Worm (Caenorhabditis elegans) whole organism, L4/young adult: ENCODE results near the gene ZK792.1.

ENCODE experiments used
- W03F9.2 ChIP-seq: fragments of 150-350 bp; optimal IDR thresholded peaks from 2 replicates; lab custom pipeline; 2014; ENCODE audit warnings: missing biosample characterization, missing genetic modification characterization
- dao-5 ChIP-seq: sonication (generic microtip); optimal IDR thresholded peaks from 2 replicates; lab custom pipeline; 2016; ENCODE audit warnings: missing genotype, missing genetic modification characterization, moderate library complexity, missing compliant biosample characterization
- him-1 ChIP-seq: sonication (generic microtip); optimal IDR thresholded peaks from 2 replicates; lab custom pipeline; 2016; ENCODE audit warnings: missing genotype, missing genetic modification reagents, missing genetic modification characterization, missing compliant biosample characterization

The ZK792.1 gene

DNA sequence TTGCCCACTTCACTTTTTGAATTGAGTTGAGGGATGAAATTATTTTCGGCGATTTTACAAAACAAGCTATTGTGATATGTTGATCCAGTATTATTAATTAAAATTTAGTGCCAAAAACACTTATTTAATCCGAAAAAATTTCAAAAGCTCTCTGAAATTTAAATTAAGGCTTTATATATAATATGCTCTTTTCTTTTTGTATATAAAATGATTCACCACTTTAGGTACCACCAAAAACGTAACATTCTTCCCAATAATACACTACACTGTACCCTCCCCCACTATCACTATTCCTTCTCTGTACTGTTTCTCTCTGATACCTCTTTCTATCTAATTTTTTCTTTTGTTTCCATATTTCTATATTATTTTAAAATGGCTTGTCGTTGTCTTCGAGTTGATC lies 15.8 kb upstream of the ZK792.1 start, which contains the start of gene prx-2:
Gene prx-2 (plus strand): TSS at position 301 of the 400 bp plus-strand sequence.
- no peak for TF ChIP-seq W03F9.2 (tag; lab: Kevin White, UChicago)
- TF ChIP-seq dao-5 (tag; lab: Kevin White, UChicago): no peak
- TF ChIP-seq him-1: no peak

DNA sequence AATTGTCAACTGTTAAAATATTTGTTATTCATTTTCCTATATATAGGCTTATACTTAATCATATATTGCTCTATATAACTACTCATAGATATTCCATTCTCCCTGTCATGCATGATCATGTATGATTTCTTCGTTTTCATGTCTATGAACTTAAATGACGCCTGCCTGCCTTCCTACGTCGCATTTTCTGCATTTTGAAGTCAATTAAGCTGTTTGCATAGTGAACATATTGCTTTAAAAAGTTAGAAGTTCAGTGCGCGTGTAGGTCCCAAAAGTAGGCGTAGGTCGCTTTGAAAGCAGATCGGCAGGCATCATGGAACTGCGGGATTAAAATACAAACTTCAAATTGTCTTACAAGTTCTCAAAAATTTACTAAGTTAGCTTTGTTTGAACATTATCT lies 14.9 kb upstream of the ZK792.1 start:
- TF ChIP-seq him-1 (no peak), W03F9.2 (tag; lab: Kevin White, UChicago) (no peak), dao-5 (tag; lab: Kevin White, UChicago) (no peak)

DNA sequence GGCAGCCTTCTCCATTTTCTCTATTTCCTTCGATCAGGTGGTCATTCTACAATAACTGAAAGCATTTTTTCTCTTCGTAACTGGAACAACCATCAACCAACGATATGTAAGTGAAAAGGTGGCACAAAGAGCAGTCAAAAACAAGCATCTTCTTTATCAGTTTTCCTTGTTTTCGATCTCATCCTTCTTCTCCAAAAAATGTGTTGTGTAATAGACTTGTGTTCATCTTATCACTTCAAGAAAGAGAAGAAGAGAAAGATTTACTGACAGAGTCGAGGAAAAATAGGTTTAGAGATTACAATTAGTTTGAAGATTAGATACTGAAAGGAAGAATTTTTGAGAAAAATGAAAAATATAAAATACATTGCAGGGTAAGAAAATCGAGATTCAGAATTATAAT lies 14.3 kb upstream of the ZK792.1 start:
- TF ChIP-seq W03F9.2 (tag; lab: Kevin White, UChicago) (no peak), dao-5 (tag; lab: Kevin White, UChicago) (no peak), him-1 (no peak)

DNA sequence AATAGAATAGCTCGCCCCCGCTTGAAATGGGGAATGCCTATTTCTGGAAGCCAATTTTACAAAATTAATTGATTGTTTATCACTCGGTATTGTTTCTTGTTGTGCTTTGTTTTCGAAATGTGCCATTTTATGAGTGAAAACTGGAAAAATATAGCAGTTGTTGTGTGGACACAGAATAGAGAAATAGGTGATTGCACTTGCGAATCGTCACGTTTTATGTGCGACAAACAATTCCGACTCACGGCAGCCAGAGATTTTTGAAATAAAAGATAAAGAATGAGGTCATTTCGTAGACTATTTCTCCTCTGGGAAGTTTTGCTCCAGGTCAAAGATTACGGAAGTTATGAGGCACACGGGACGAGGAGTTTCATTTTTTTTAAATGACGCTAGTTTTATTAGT lies 12.7 kb upstream of the ZK792.1 start:
- no peak for TF ChIP-seq him-1

DNA sequence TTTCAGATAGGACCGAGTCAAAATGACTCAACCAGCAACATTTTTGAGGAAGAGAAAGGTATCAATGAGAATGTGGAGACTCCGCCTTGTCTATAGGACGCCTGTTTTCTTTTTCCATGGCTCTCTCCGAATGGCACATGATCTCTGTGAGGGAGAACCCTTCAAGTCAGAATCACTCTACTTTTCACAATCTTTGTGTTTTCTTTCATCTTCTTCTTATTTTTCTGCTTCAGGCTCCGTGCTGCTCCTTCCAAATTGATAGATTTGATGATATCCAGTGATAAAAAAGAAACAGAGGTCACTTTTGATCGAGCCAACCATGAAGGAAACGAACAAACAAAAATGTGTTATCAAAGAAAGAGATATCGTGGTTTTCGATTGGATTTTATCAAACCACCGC lies 10.6 kb upstream of the ZK792.1 start, which contains the start of gene ZK809.8:
Gene ZK809.8 (minus strand): TSS at position 34 of the 400 bp plus-strand sequence.
- TF ChIP-seq W03F9.2 (tag; lab: Kevin White, UChicago): no peak

DNA sequence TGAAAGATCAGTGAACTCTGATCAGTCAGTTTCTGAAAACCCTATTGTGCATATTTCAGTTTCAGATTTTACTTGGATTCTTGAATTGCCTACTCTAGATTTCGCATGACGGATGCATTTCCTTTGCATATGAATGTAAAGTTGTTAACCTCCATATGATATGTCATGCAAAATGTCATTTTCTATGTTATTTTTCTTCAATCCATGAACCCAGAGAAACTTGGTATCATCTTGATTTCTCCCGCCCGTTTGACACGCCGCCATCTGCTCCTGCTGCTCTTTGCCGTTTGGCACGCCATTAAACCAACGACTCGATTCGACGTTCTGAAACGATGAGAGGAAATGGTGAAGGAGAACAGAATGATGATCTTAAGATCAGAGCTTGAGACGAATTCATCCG lies 9.3 kb upstream of the ZK792.1 start:
- TF ChIP-seq W03F9.2 (tag; lab: Kevin White, UChicago) (no peak), him-1 (no peak), dao-5 (tag; lab: Kevin White, UChicago) (no peak)

DNA sequence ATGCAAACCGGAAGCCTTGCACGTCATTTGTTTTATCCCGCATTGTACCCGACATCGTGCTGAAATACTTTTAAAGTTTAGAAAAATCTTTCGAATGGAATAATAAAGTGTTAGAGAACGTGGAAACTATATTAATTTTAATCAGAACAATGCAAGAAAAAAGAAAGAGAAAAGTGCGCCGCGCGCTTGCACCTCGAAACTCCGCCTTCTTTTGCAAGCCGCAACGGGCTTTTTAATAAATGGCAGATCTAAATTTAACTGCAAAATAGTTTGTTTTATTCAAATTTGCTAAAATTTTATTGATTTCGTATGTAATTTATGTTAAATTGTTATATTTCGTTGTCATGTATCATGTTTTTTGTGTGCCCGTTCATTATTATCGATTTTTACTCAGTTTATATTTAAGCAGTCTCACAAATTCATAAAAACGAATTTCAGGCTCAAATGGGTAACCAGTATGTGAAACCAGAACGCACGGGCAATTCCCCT lies 7.6 kb upstream of the ZK792.1 start, which contains the start of the genes acl-3 and ndub-6:
Gene acl-3 (minus strand): TSS at position 59 of the 489 bp plus-strand sequence.
Gene ndub-6 (plus strand): TSS at position 439 of the 489 bp plus-strand sequence.
- no peak for TF ChIP-seq W03F9.2 (tag; lab: Kevin White, UChicago)
- no peak for TF ChIP-seq dao-5 (tag; lab: Kevin White, UChicago)
- TF ChIP-seq him-1: no peak

DNA sequence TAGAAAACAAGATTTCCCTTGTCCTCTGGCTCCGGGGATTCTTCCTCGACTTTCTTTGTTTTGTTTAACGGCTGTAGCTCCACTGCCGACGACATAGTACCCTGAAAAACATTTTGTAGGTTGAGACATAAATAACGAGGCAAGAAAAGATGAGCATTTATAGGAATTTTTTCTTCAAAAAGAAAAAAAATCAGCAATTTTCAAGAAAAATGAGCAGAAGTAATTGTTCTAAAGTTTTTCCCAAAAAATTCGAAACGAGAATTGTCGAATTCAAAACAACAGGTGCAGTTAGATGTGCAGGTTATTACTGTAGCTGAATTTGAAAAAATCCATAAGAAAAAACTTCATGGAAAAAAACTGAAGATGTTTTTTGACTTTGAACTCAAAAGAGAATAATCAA lies 4.3 kb upstream of the ZK792.1 start, which contains the start of gene ent-1:
Gene ent-1 (minus strand): TSS at position 101 of the 400 bp plus-strand sequence.
- TF ChIP-seq dao-5 (tag; lab: Kevin White, UChicago) (no peak), W03F9.2 (tag; lab: Kevin White, UChicago) (no peak), him-1 (no peak)

DNA sequence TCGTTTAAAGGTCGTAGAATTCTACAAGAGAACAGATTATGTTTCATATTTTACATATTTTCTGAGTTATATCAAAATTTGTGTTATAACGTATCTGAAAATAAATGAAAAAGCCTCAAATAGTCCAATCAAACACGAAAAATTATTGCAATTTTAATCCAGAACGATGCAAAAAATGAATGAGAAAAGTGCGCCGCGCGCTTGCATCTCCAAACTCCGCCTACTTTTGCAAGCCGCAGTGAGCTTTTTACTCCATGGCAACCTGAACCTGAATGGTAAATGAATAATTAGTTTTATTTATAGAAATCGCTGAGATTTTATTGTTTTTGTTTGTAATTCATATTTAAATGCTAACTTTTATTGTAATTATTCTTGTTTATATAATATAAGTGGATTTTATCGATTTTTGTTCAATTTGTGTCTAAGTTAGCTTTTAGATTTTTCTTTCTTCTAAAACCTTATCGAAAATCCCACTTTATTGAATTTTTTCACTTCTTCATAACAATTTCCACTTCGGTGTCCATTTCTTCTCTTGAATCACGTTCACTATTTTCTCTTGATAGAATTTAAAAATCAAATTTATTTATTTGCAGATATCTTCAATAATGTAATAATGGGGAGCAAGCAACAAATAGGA lies 3.4 kb upstream of the ZK792.1 start, which contains the start of gene ZK809.5:
Gene ZK809.5 (plus strand): TSS at position 587 of the 637 bp plus-strand sequence.
- TF ChIP-seq W03F9.2 (tag; lab: Kevin White, UChicago) (no peak), dao-5 (tag; lab: Kevin White, UChicago) (no peak), him-1 (no peak)

DNA sequence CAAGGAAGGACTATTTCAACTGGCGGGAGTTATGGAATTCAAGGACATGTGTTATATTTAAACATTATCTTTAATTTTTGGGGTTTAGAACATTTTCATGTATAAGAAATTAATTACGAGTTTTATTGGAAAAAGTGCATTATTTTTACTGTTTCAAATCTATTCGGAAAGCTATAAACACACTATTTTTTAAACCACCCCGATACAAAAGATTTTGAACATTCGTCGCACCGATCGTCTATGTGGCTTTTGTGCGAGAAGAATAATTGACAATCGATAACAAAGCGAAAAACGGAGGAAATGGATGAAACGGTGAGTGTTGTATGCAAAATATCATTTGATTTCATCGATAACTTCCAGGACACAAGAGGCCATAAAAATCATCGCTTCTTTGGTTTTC lies 5.4 kb downstream of the ZK792.1 start, which contains the start of gene ZK809.9:
Gene ZK809.9 (plus strand): TSS at position 301 of the 400 bp plus-strand sequence.
- TF ChIP-seq W03F9.2 (tag; lab: Kevin White, UChicago): no peak
- no peak for TF ChIP-seq dao-5 (tag; lab: Kevin White, UChicago)
- TF ChIP-seq him-1: no peak

DNA sequence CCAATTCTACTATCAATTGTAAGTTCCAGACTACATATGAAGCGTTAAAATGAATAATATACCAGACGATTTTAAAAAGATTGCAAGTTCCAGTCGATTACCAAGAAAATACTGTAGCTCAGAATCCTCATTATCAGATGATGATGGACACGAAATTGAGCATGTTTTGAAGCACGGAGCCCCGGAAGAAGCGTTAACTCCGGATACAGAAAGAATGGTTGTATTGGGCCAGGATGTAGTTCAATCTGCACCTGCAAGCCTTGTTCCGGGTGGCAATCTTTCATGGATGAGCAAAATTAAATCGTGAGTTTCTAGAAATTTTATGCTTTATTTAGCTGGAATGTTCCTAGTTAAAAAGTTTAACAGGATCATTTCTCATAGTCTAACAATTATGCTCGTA lies 8.4 kb downstream of the ZK792.1 start, which contains the start of gene atg-4.2:
Gene atg-4.2 (plus strand): TSS at position 24 of the 400 bp plus-strand sequence.
- TF ChIP-seq W03F9.2 (tag; lab: Kevin White, UChicago) (no peak), him-1 (no peak), dao-5 (tag; lab: Kevin White, UChicago) (no peak)

DNA sequence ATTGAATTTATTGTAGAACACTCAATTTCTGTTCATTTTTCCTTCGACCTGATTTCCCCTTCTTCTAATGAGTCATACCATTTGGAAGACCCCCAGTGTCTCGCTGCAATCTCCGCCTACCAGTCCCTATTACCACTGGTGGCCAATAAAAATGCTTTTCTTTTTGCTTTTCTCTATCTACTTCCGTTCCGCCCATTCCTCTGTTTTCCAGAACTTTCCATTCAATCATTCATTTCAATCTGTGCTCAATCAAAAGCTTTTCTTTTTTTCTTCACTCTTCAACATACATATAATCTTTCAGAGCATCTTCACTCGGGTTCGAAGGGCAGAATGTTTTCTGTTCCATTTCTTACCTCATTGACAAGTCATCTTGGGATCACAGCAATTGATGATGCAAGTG lies 13.9 kb downstream of the ZK792.1 start, which contains the start of gene inx-8:
Gene inx-8 (plus strand): TSS at position 301 of the 400 bp plus-strand sequence.
- TF ChIP-seq him-1 (no peak), W03F9.2 (tag; lab: Kevin White, UChicago) (no peak), dao-5 (tag; lab: Kevin White, UChicago) (no peak)

DNA sequence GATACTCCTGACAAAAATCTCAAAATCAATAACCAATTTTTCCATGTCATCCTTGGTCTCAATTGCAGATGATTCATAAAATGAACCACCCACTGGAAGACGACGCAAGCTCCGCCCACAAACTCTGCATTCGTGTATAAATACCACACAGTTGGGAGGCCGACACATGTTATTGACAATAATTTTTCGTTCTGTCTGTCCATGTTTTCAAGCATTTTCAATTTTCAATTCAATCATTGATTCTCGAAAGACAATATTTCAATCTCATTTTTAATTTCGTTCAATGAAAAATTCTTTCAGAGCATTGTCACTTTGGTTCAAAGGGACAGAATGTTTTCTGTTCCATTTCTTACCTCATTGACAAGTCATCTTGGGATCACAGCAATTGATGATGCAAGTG lies 16.4 kb downstream of the ZK792.1 start, which contains the start of gene inx-9:
Gene inx-9 (plus strand): TSS at position 301 of the 400 bp plus-strand sequence.
- no peak for TF ChIP-seq dao-5 (tag; lab: Kevin White, UChicago)
- TF ChIP-seq W03F9.2 (tag; lab: Kevin White, UChicago): no peak
- no peak for TF ChIP-seq him-1

DNA sequence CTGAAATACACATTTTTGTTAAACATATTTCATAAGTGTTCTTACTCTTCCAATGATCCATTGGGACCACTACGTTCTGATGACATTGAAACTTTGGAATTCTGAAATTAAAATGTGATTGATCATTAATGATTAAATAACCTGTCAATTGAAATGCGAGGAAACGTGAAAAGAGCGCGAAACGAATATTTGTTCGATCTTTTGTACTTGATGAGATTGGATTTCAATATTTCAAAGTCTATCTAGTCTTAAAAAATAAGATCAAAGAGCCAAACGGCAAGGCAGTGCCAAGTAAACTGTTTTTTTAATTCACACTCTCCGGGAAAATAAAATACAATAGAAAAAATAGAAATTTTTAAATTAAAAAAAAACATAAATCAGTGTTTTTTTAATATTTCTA lies 22.3 kb downstream of the ZK792.1 start, which contains the start of gene ZK792.4:
Gene ZK792.4 (minus strand): TSS at position 101 of the 400 bp plus-strand sequence.
- TF ChIP-seq W03F9.2 (tag; lab: Kevin White, UChicago) (no peak), dao-5 (tag; lab: Kevin White, UChicago) (no peak), him-1 (no peak)
